Worm (Caenorhabditis elegans) whole organism, young adult: Measurements from ENCODE around the gene srj-25.

Experiments
- F39B2.1 ChIP-seq: fragments of 200-800 bp; sonication (Bioruptor generic); IDR thresholded peaks from 2 replicates; pipeline ENCODE4 v1.3.6; 2022; ENCODE audit warnings: missing genetic modification reagents, missing genetic modification characterization, missing compliant biosample characterization
- K12H6.12 ChIP-seq: fragments of 200-800 bp; sonication (Bioruptor generic); optimal IDR thresholded peaks from 2 replicates; lab custom pipeline; 2018; ENCODE audit warnings: mild to moderate bottlenecking, missing genetic modification characterization, missing compliant biosample characterization
- T07F8.4 ChIP-seq: sonication (generic microtip); optimal IDR thresholded peaks from 2 replicates; lab custom pipeline; 2016; ENCODE audit warnings: mild to moderate bottlenecking, missing genetic modification characterization, moderate library complexity, missing compliant biosample characterization
- akir-1 ChIP-seq: fragments of 200-800 bp; sonication (Bioruptor generic); optimal IDR thresholded peaks from 2 replicates; lab custom pipeline; 2018; ENCODE audit warnings: mild to moderate bottlenecking, missing genetic modification characterization, moderate library complexity, missing compliant biosample characterization
- ama-1 ChIP-seq, 3 experiments: fragments of 150-350 bp in 1 of 3; sonication (generic microtip) in 2 of 3; optimal IDR thresholded peaks; 2 replicates each; lab custom pipeline; 2014 to 2018; ENCODE audit warnings: missing biosample characterization in 2 of 3, missing genetic modification characterization in 2 of 3, missing genetic modification reagents in 2 of 3
- bed-1 ChIP-seq: fragments of 200-800 bp; sonication (Bioruptor generic); IDR thresholded peaks from 2 replicates; pipeline ENCODE4 v1.3.6; 2022; ENCODE audit warnings: missing genetic modification reagents, missing genetic modification characterization, missing compliant biosample characterization
- hmg-1.2 ChIP-seq: fragments of 200-800 bp; sonication (Bioruptor generic); IDR thresholded peaks from 2 replicates; pipeline ENCODE4 v1.3.6; 2022; ENCODE audit warnings: missing genetic modification reagents, missing genetic modification characterization, missing compliant biosample characterization
- rcor-1 ChIP-seq: fragments of 200-800 bp; sonication (Bioruptor generic); IDR thresholded peaks from 2 replicates; pipeline ENCODE4 v1.3.6; 2022; ENCODE audit warnings: missing genetic modification reagents, missing genetic modification characterization, missing compliant biosample characterization

DNA sequence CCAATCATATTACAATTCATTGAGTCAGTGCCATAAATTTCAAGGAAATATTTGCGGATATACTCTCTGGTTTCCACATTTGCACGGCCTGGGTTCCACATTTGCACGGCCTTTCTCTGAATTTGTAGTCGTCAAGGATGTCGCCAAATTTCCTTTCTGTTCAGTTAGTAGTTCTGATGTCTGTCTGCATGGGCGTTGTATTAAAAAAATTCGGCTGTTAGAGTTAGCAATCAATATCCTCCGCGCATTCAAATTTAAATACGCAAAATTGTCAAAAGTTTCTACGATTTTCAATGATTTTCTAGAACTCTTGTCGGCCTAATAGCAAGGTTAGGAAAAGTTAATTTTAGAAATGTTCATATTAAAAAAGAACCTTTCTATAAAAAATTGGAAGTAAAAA lies 40.2 kb downstream of the srj-25 start, which contains the start of gene srj-52:
- TF ChIP-seq K12H6.12 (tag; lab: Kevin White, UChicago) (no peak), akir-1 (GFP tag; lab: Kevin White, UChicago) (no peak), T07F8.4 (no peak), rcor-1 (GFP tag; lab: Robert Waterston, UW) (no peak), F39B2.1 (GFP tag; lab: Robert Waterston, UW) (no peak), hmg-1.2 (GFP tag; lab: Robert Waterston, UW) (no peak), ama-1 (optimal IDR thresholded peaks at IDR 0.05; lab: Kevin White, UChicago) (no peak), ama-1 (GFP tag; optimal IDR thresholded peaks at IDR 0.05; lab: Kevin White, UChicago) (no peak), bed-1 (no peak)
